Worm (Caenorhabditis elegans): ENCODE data around the gene K10D2.5.

Gene K10D2.5

DNA sequence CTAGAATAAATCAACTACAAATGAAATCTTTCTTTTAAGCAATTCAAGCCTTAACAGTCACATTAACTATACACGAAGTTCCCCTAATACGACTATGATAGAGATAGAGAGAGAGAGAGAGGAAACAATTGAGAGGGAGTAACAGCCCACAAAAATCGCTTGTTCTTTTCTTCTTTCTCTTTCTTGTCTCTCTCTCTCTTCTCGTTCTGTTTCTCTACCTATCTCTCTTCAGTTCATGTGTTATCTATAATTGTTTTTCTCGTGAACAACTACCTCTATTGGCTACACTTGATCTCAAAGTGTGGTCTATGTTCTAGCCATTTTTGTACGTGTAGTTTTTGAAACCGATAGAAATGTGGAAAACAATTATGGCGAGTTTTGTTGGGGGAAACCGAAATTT lies 30.1 kb downstream of the K10D2.5 start:
- TF ChIP-seq fos-1 (tag; optimal IDR thresholded peaks at IDR 0.05) (no peak), ama-1 (optimal IDR thresholded peaks at IDR 0.05) (no peak), snpc-4 (tag; optimal IDR thresholded peaks at IDR 0.05) (peak; percentile 30), elt-2 (tag; optimal IDR thresholded peaks at IDR 0.05) (peak; percentile 80), ceh-28 (tag; optimal IDR thresholded peaks at IDR 0.05) (peak; percentile 60), nhr-12 (tag; optimal IDR thresholded peaks at IDR 0.05) (no peak), pha-4 (tag; optimal IDR thresholded peaks at IDR 0.05) (peak; percentile 85), lin-15B (tag; optimal IDR thresholded peaks at IDR 0.05) (peak; percentile 12), hmg-11 (tag; optimal IDR thresholded peaks at IDR 0.05) (peak; percentile 29), lin-39 (tag; optimal IDR thresholded peaks at IDR 0.05) (no peak), nhr-23 (tag; optimal IDR thresholded peaks at IDR 0.05) (peak; percentile 44), lsy-12 (tag; optimal IDR thresholded peaks at IDR 0.05) (peak; percentile 48), nhr-28 (tag; optimal IDR thresholded peaks at IDR 0.05) (no peak), nhr-43 (tag; optimal IDR thresholded peaks at IDR 0.05; ENCODE audit: poor library complexity, severe bottlenecking) (peak; percentile 78), nfya-1 (tag; optimal IDR thresholded peaks at IDR 0.05; ENCODE audit: insufficient read depth) (peak; percentile 73), pqm-1 (tag; optimal IDR thresholded peaks at IDR 0.05) (peak; percentile 89), elt-1 (tag; optimal IDR thresholded peaks at IDR 0.05) (peak; percentile 34), jun-1 (tag; optimal IDR thresholded peaks at IDR 0.05) (peak; percentile 79), elt-3 (tag; optimal IDR thresholded peaks at IDR 0.05) (peak in 1 of 3 experiments; percentile 20), nhr-237 (tag; optimal IDR thresholded peaks at IDR 0.05) (no peak), egl-27 (tag; optimal IDR thresholded peaks at IDR 0.05) (no peak), nhr-25 (tag; optimal IDR thresholded peaks at IDR 0.05) (peak; percentile 81)

- TF ChIP-seq nhr-43 (tag; optimal IDR thresholded peaks at IDR 0.05; ENCODE audit: poor library complexity, severe bottlenecking), result no peak
- TF ChIP-seq eor-1 (tag; optimal IDR thresholded peaks at IDR 0.05), result no peak
- TF ChIP-seq tbx-2 (tag; optimal IDR thresholded peaks at IDR 0.05), result no peak
- no peak for TF ChIP-seq ama-1 (optimal IDR thresholded peaks at IDR 0.05)
- TF ChIP-seq egl-27 (tag; optimal IDR thresholded peaks at IDR 0.05), result no peak
- no peak for TF ChIP-seq pha-4 (tag; optimal IDR thresholded peaks at IDR 0.05)
- TF ChIP-seq nhr-237 (tag; optimal IDR thresholded peaks at IDR 0.05), result no peak
- no peak for TF ChIP-seq elt-2 (tag; optimal IDR thresholded peaks at IDR 0.05)
- no peak for TF ChIP-seq ztf-11 (tag; optimal IDR thresholded peaks at IDR 0.05)
- TF ChIP-seq ceh-28 (tag; optimal IDR thresholded peaks at IDR 0.05), result no peak
- TF ChIP-seq nhr-25 (tag; optimal IDR thresholded peaks at IDR 0.05), result no peak
- TF ChIP-seq nhr-76 (tag; optimal IDR thresholded peaks at IDR 0.05), result no peak
- no peak for TF ChIP-seq fkh-10 (GFP tag; optimal IDR thresholded peaks at IDR 0.05)
Observed at ce11 chrIII:5203310-5203709, 30.8 kb downstream of the K10D2.5 start.

ce11 chrIII:5206861-5207414 lies 34.4 kb downstream of the K10D2.5 start, which contains the start of gene morc-1:
Gene morc-1 (minus strand): TSS chrIII:5206911.
- TF ChIP-seq ztf-11 (tag; optimal IDR thresholded peaks at IDR 0.05) (no peak), nhr-23 (tag; optimal IDR thresholded peaks at IDR 0.05) (no peak), nhr-43 (tag; optimal IDR thresholded peaks at IDR 0.05; ENCODE audit: poor library complexity, severe bottlenecking) (no peak), snpc-4 (tag; optimal IDR thresholded peaks at IDR 0.05) (no peak)

DNA sequence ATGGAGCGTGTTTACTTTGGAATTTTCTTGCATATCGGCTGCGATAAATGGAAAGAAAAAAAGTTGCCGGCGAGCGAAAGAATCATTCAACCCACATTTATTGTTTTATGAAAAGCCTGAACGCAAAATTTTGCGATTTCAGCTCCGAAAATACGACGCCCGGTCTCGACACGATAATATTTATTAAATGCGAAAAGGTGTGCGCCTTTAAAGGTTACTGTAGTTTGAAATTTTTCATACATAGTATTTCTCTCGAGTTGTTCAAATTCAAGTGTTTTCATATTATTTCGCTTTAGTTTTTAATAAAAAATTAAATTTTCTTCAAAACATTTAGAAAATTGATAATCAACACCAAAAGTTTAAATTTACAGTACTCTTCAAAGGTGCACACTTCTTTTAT lies 36.5 kb downstream of the K10D2.5 start, which contains the start of gene syx-16:
Gene syx-16, minus strand, starts transcription at position 118 of the 400 bp plus-strand sequence.
- TF ChIP-seq fkh-2 (tag; optimal IDR thresholded peaks at IDR 0.05), result no peak
- TF ChIP-seq nfya-1 (tag; optimal IDR thresholded peaks at IDR 0.05; ENCODE audit: insufficient read depth), result peak; percentile 29

ce11 chrIII:5210269-5210668 lies 37.7 kb downstream of the K10D2.5 start:
- TF ChIP-seq zag-1 (tag; optimal IDR thresholded peaks at IDR 0.05) (no peak), lin-39 (tag; optimal IDR thresholded peaks at IDR 0.05) (no peak), pha-4 (tag; optimal IDR thresholded peaks at IDR 0.05) (peak; percentile 15), nhr-43 (tag; optimal IDR thresholded peaks at IDR 0.05; ENCODE audit: poor library complexity, severe bottlenecking) (no peak)

DNA sequence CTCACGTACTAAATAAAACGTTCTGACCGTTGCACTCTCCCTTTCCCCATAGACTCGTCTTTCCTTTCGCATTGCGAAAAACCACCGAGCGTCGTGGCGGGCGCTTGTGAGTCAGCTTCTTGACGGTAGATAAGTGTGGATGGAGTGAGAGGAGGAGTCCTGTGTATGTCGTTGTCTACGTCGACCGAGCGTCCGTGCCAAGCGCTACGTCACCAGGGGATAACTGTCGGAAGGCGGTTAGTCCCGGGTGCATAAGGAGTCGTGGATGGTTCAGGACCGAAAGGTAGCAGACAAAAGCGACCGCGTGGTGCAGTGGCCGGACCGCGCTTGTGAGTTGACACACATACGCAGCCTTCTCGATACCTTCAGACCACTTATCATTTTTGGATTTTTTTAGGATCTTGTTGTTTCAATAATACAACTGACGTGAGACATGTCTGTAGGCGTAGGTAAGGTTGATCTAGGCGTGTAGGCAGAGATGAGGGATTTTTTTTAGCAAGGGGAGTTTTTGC lies 38.7 kb downstream of the K10D2.5 start:
- TF ChIP-seq ceh-28 (tag; optimal IDR thresholded peaks at IDR 0.05) (peak; percentile 27), pha-4 (tag; optimal IDR thresholded peaks at IDR 0.05) (peak; percentile 40), nhr-43 (tag; optimal IDR thresholded peaks at IDR 0.05; ENCODE audit: poor library complexity, severe bottlenecking) (peak; percentile 74), ztf-4 (tag; optimal IDR thresholded peaks at IDR 0.05) (peak; percentile 3), nhr-23 (tag; optimal IDR thresholded peaks at IDR 0.05) (peak; percentile 62), jun-1 (tag; optimal IDR thresholded peaks at IDR 0.05) (peak; percentile 1), elt-2 (tag; optimal IDR thresholded peaks at IDR 0.05) (peak; percentile 63), lin-39 (tag; optimal IDR thresholded peaks at IDR 0.05) (peak; percentile 25), nfya-1 (tag; optimal IDR thresholded peaks at IDR 0.05; ENCODE audit: insufficient read depth) (peak; percentile 63), nhr-25 (tag; optimal IDR thresholded peaks at IDR 0.05) (peak; percentile 51), hmg-11 (tag; optimal IDR thresholded peaks at IDR 0.05) (peak; percentile 80), lsy-12 (tag; optimal IDR thresholded peaks at IDR 0.05) (peak; percentile 59)
